Worm (Caenorhabditis elegans): ENCODE data around the gene tnt-4.

DNA sequence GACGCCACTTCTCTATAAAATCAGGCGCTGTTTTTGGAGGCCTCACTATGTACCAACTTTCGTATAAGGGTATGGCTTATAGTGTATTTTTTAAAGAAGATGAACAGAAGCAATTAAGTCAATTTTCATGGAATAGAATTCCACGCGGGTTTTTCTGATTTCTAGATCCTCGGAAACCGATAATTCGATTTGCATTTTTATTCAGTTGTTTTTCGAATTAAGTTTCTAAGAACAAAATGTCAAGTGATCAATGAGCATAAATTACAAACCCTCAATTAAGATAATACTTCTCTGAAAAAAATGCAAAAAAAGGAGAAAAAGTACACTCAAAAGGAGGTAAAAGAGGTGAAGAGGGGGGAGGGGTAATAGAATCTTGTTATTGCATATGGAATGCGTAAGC is 28.6 kb upstream of the tnt-4 start:
- TF ChIP-seq ets-7 (tag; optimal IDR thresholded peaks at IDR 0.05), result no peak
- TF ChIP-seq F13C5.2 (tag; optimal IDR thresholded peaks at IDR 0.05), result no peak
- no peak for TF ChIP-seq hmg-4 (GFP tag; optimal IDR thresholded peaks at IDR 0.05)
- no peak for TF ChIP-seq B0310.2 (tag; optimal IDR thresholded peaks at IDR 0.05)
- no peak for TF ChIP-seq flt-1 (GFP tag; IDR thresholded peaks at IDR 0.05)
- no peak for TF ChIP-seq tbx-37 (GFP tag; conservative IDR thresholded peaks at IDR 0.05)
